Fruit fly (Drosophila melanogaster): ENCODE measurements around the gene Tango9.
A peak's percentile ranks its signal among the peaks of the same experiment; 100 is the strongest.

Tango9 gene

DNA sequence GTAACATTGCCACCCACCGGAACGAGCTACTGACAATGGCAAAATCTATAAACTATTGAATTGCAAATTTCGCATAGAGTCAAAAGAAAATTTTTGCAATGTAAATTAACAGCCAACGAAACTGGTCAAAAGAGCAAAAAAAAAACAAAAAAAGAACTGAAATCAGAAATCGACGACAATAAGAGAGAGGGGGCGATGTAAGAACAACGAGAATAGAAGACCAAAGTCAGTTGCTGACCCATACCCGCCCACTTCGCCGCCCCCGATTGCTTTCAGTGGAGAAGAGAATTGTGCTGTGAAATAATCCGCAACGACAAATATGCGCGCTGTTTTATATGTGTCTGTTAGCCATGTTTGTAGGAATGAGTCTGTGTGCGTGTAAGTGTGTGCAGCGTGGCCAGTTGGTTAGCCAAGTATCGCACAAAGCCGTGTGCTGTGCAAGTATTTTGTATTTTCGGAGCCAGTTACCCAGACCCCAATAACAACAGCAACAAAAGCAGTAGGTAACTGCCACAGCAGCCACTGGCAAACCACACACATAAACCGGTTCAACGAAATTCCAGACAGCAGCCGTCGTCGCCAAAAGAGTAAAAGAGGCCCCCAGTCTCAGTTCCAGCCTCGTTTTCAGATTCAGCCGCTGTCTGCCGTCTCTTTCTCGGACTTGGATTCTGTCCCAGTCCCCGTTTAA is 37.1 kb downstream of the Tango9 start:
- TF ChIP-seq CG14655 (GFP tag; optimal IDR thresholded peaks at IDR 0.05), result peak; percentile 64
- TF ChIP-seq Pif1A (GFP tag; optimal IDR thresholded peaks at IDR 0.05), result peak; percentile 10
- peak; percentile 64 for TF ChIP-seq EcR (GFP tag; optimal IDR thresholded peaks at IDR 0.05)
- peak; percentile 88 for TF ChIP-seq fd96Ca (GFP tag; IDR thresholded peaks at IDR 0.05)
- peak; percentile 58 for TF ChIP-seq CG8159 (tag; optimal IDR thresholded peaks at IDR 0.05)
- TF ChIP-seq D1 (tag; optimal IDR thresholded peaks at IDR 0.05), result peak; percentile 7
- peak; percentile 18 for TF ChIP-seq CG15710 (tag; optimal IDR thresholded peaks at IDR 0.05)
- TF ChIP-seq Ets98B (GFP tag; IDR thresholded peaks at IDR 0.05), result peak; percentile 72
- peak; percentile 12 for TF ChIP-seq Pif1B (GFP tag; optimal IDR thresholded peaks at IDR 0.05)
- TF ChIP-seq CG4496 (GFP tag; IDR thresholded peaks at IDR 0.05), result peak; percentile 75
- TF ChIP-seq CG13204 (GFP tag; optimal IDR thresholded peaks at IDR 0.05), result peak; percentile 60
- peak; percentile 34 for TF ChIP-seq CG9948 (tag; optimal IDR thresholded peaks at IDR 0.05)
- peak; percentile 57; the same call in 1 of the 2 replicates for TF ChIP-seq CG12605 (GFP tag; IDR thresholded peaks at IDR 0.05)
- TF ChIP-seq CG34367 (tag; optimal IDR thresholded peaks at IDR 0.05), result no peak
- no peak for TF ChIP-seq Snoo (tag; optimal IDR thresholded peaks at IDR 0.05)
- peak; percentile 65 for TF ChIP-seq rn (GFP tag; IDR thresholded peaks at IDR 0.05)
- peak; percentile 51 for TF ChIP-seq CG8301 (tag; optimal IDR thresholded peaks at IDR 0.05)
- peak; percentile 57 for TF ChIP-seq CG32121 (GFP tag; IDR thresholded peaks at IDR 0.05)
- no peak for TF ChIP-seq CG10348 (GFP tag; IDR thresholded peaks at IDR 0.05)
- peak; percentile 69 for TF ChIP-seq CG17806 (tag; optimal IDR thresholded peaks at IDR 0.05)
- TF ChIP-seq gl (tag; optimal IDR thresholded peaks at IDR 0.05), result no peak

DNA sequence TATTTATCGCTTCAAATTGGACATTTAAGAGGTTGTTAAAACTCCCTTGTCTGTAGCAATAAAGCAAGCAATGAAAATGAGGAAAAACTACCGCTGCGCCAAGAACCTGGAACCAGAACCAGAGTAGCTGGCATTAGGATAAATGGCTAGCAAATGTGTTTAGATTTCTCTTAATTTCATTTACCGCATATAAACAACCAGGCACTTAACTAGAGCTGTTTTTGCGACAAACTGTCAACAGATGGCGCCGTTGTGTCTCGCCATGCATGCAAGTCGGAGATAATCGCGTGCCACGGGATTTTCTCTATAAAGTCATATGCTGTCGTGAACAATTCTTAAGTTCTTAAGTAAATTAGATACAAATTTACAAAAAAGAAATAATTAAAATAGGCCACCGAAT is 40.8 kb downstream of the Tango9 start:
- TF ChIP-seq fd96Ca (GFP tag; IDR thresholded peaks at IDR 0.05) (no peak), CG14655 (GFP tag; optimal IDR thresholded peaks at IDR 0.05) (no peak), CG12605 (GFP tag; IDR thresholded peaks at IDR 0.05) (no peak), CG13204 (GFP tag; optimal IDR thresholded peaks at IDR 0.05) (no peak), CG8159 (tag; optimal IDR thresholded peaks at IDR 0.05) (no peak), CG8301 (tag; optimal IDR thresholded peaks at IDR 0.05) (no peak), CG15710 (tag; optimal IDR thresholded peaks at IDR 0.05) (no peak), CG17806 (tag; optimal IDR thresholded peaks at IDR 0.05) (no peak)

DNA sequence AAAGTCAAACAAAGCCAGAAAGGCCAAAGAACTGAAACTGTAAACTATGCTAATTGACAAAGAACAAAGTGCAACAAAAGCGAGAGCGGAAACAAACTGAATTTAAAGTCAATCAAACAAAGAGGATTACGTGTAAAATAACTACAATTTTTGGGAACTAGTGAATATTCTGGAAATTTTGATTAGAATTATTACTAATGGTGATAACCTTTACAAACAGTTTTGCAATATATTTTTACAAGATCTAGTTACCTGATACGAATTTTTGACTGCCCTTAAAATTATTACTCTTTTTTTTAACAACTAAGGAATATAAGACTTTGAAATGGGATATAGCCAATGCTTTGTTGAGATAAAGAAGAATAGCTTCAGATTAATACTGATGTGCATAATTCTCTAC is 43.7 kb downstream of the Tango9 start, which contains the start of gene CG14731:
Gene CG14731 (plus strand): TSS at position 301 of the 400 bp plus-strand sequence.
- TF ChIP-seq Snoo (tag; optimal IDR thresholded peaks at IDR 0.05), result no peak
- TF ChIP-seq CG34367 (tag; optimal IDR thresholded peaks at IDR 0.05), result no peak
- no peak for TF ChIP-seq CG9948 (tag; optimal IDR thresholded peaks at IDR 0.05)
- no peak for TF ChIP-seq D1 (tag; optimal IDR thresholded peaks at IDR 0.05)
- TF ChIP-seq rn (GFP tag; IDR thresholded peaks at IDR 0.05), result no peak
- no peak for TF ChIP-seq CG13204 (GFP tag; optimal IDR thresholded peaks at IDR 0.05)
- no peak for TF ChIP-seq CG10348 (GFP tag; IDR thresholded peaks at IDR 0.05)
- no peak for TF ChIP-seq EcR (GFP tag; optimal IDR thresholded peaks at IDR 0.05)
- no peak for TF ChIP-seq Ets98B (GFP tag; IDR thresholded peaks at IDR 0.05)
- TF ChIP-seq CG17806 (tag; optimal IDR thresholded peaks at IDR 0.05), result no peak
- TF ChIP-seq CG8301 (tag; optimal IDR thresholded peaks at IDR 0.05), result no peak
- TF ChIP-seq CG14655 (GFP tag; optimal IDR thresholded peaks at IDR 0.05), result no peak
- TF ChIP-seq gl (tag; optimal IDR thresholded peaks at IDR 0.05), result no peak
- no peak for TF ChIP-seq CG12605 (GFP tag; IDR thresholded peaks at IDR 0.05)
- TF ChIP-seq fd96Ca (GFP tag; IDR thresholded peaks at IDR 0.05), result no peak
- TF ChIP-seq CG4496 (GFP tag; IDR thresholded peaks at IDR 0.05), result no peak
- TF ChIP-seq CG32121 (GFP tag; IDR thresholded peaks at IDR 0.05), result no peak
- TF ChIP-seq Pif1A (GFP tag; optimal IDR thresholded peaks at IDR 0.05), result no peak
- no peak for TF ChIP-seq Pif1B (GFP tag; optimal IDR thresholded peaks at IDR 0.05)
- no peak for TF ChIP-seq CG15710 (tag; optimal IDR thresholded peaks at IDR 0.05)

All from whole organism, pupa.